Worm (Caenorhabditis elegans): ENCODE measurements around the gene fbxa-141.
A peak's percentile ranks its signal among the peaks of the same experiment; 100 is the strongest.

Gene fbxa-141

ce11 chrX:14500422-14501058, 12.2 kb downstream of the fbxa-141 start (continued):
- TF ChIP-seq nhr-102 (tag; optimal IDR thresholded peaks at IDR 0.05) (peak; percentile 94), saeg-2 (GFP tag; IDR thresholded peaks at IDR 0.05) (peak; percentile 88), dve-1 (tag; optimal IDR thresholded peaks at IDR 0.05; ENCODE audit: insufficient read depth) (peak; percentile 95), nhr-11 (tag; optimal IDR thresholded peaks at IDR 0.05) (no peak), gei-8 (GFP tag; optimal IDR thresholded peaks at IDR 0.05) (peak; percentile 94), nhr-77 (tag; optimal IDR thresholded peaks at IDR 0.05) (peak; percentile 79), dmd-6 (GFP tag; IDR thresholded peaks at IDR 0.05) (peak; percentile 99), hlh-11 (tag; optimal IDR thresholded peaks at IDR 0.05) (peak; percentile 94), lin-1 (GFP tag; IDR thresholded peaks at IDR 0.05) (peak; percentile 86), ztf-7 (tag; optimal IDR thresholded peaks at IDR 0.05) (peak; percentile 2), aha-1 (tag) (peak; percentile 78), T20F7.1 (GFP tag; optimal IDR thresholded peaks at IDR 0.05) (peak; percentile 54), hif-1 (tag; optimal IDR thresholded peaks at IDR 0.05) (peak in 1 of 2 experiments; percentile 24)

- TF ChIP-seq nhr-48 (tag; optimal IDR thresholded peaks at IDR 0.05), result peak; percentile 4
- no peak for TF ChIP-seq nhr-237 (tag; optimal IDR thresholded peaks at IDR 0.05)
- TF ChIP-seq hlh-30 (tag; optimal IDR thresholded peaks at IDR 0.05; ENCODE audit: insufficient read depth), result peak; percentile 86
- TF ChIP-seq lim-7 (GFP tag; IDR thresholded peaks at IDR 0.05), result no peak
- peak in 1 of 2 experiments; percentile 45 for TF ChIP-seq mdl-1 (tag; optimal IDR thresholded peaks at IDR 0.05)
- TF ChIP-seq daf-19 (GFP tag; conservative IDR thresholded peaks at IDR 0.05), result no peak
- no peak for TF ChIP-seq unc-39 (tag; optimal IDR thresholded peaks at IDR 0.05)
- TF ChIP-seq tra-1 (GFP tag; IDR thresholded peaks at IDR 0.05), result peak; percentile 45; the same call in 1 of the 2 replicates
- TF ChIP-seq egl-27 (tag; optimal IDR thresholded peaks at IDR 0.05), result no peak
- peak in 1 of 2 experiments; percentile 97 for TF ChIP-seq unc-62 (GFP tag; optimal IDR thresholded peaks at IDR 0.05 in 1 of 2)
- no peak for TF ChIP-seq unc-62 (tag; optimal IDR thresholded peaks at IDR 0.05)
- TF ChIP-seq ctbp-1 (GFP tag; IDR thresholded peaks at IDR 0.05), result 0 out of 2 replicates have a peak, but pooled peaks have one; percentile 39
- no peak for TF ChIP-seq T20F7.1 (GFP tag; optimal IDR thresholded peaks at IDR 0.05)
- TF ChIP-seq lsy-2 (tag; optimal IDR thresholded peaks at IDR 0.05), result peak in 1 of 2 experiments; percentile 27
- peak; percentile 11 for TF ChIP-seq hlh-11 (tag; optimal IDR thresholded peaks at IDR 0.05)
- TF ChIP-seq dmd-6 (GFP tag; IDR thresholded peaks at IDR 0.05), result peak; percentile 41
- peak; percentile 90 for TF ChIP-seq aha-1 (tag)
- TF ChIP-seq nhr-25 (tag; optimal IDR thresholded peaks at IDR 0.05; ENCODE audit: borderline replicate concordance, insufficient read depth), result peak; percentile 8
- TF ChIP-seq cey-2 (tag; optimal IDR thresholded peaks at IDR 0.05; ENCODE audit: borderline replicate concordance, insufficient read depth), result no peak
- TF ChIP-seq nhr-28 (tag; optimal IDR thresholded peaks at IDR 0.05), result peak; percentile 60
These were observed 12.8 kb downstream of the fbxa-141 start for ce11 chrX:14499830-14500409.

DNA sequence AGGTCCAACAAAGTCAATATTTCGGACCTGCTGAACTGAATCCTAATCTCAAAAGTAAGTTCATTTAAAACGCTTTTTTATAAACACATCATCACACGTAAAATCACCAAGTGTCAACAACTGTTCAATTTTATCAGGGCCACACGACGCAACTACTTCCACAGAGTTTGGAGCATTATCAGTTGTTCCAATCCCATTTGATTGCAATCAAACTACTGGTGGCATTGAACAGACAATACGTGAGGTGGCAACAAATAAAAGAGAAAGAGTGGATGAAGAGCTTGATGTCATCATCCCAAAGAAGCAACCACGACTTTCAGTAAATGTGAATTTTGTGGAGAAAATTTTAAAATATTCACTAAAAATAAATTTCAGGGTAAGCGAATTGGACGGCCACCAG, 16.2 kb downstream of the fbxa-141 start:
- peak in 1 of 2 experiments; percentile 1 for TF ChIP-seq daf-16 (GFP tag; optimal IDR thresholded peaks at IDR 0.05)
- peak; percentile 17 for TF ChIP-seq daf-16 (tag; optimal IDR thresholded peaks at IDR 0.05)
- TF ChIP-seq mxl-2 (GFP tag; conservative IDR thresholded peaks at IDR 0.05), result no peak

- no peak for TF ChIP-seq dmd-9 (GFP tag; IDR thresholded peaks at IDR 0.05)
- no peak for TF ChIP-seq lin-1 (GFP tag; IDR thresholded peaks at IDR 0.05)
- no peak for TF ChIP-seq zag-1 (tag; optimal IDR thresholded peaks at IDR 0.05)
- TF ChIP-seq spr-3 (GFP tag; optimal IDR thresholded peaks at IDR 0.05), result no peak
- TF ChIP-seq F44E2.7 (GFP tag; IDR thresholded peaks at IDR 0.05), result no peak
These were observed 16.9 kb downstream of the fbxa-141 start, which contains the start of gene ztf-14 for ce11 chrX:14495785-14496184. TSS of gene ztf-14 (plus strand) at chrX:14496085.

Measured in whole organism, L4 larva.